Fruit fly (Drosophila melanogaster) whole organism, embryonic: ENCODE data around the gene dob.

Experiments
- Blimp-1 ChIP-seq: fragments of 200-800 bp; sonication (Bioruptor generic); optimal IDR thresholded peaks from 3 replicates; lab custom pipeline; 2018; ENCODE audit warnings: missing biosample characterization, missing genetic modification characterization, mild to moderate bottlenecking, moderate library complexity, missing genetic modification reagents
- CG1024 ChIP-seq: fragments of 200-800 bp; sonication (Bioruptor generic); IDR thresholded peaks from 2 replicates; pipeline ENCODE4 v1.3.6; 2022; ENCODE audit warnings: missing biosample characterization, missing genetic modification characterization
- CG10366 ChIP-seq: fragments of 200-800 bp; sonication (Bioruptor generic); IDR thresholded peaks from 2 replicates; pipeline ENCODE4 v1.3.6; 2022; ENCODE audit warnings: missing biosample characterization, missing genetic modification characterization
- CG10565 ChIP-seq: fragments of 200-800 bp; sonication (Bioruptor generic); optimal IDR thresholded peaks from 3 replicates; lab custom pipeline; 2016; ENCODE audit warnings: missing biosample characterization, mild to moderate bottlenecking, missing genetic modification characterization
- CG11093 ChIP-seq: fragments of 200-800 bp; sonication (Bioruptor generic); IDR thresholded peaks from 3 replicates; pipeline ENCODE4 v1.3.6; 2022; ENCODE audit warnings: missing biosample characterization, missing genetic modification characterization
- CG11560 ChIP-seq: fragments of 200-800 bp; sonication (Bioruptor generic); IDR thresholded peaks from 3 replicates; pipeline ENCODE4 v1.3.6; 2022; ENCODE audit warnings: missing biosample characterization, missing genetic modification characterization
- CG11723 ChIP-seq: fragments of 200-800 bp; sonication (Bioruptor generic); optimal IDR thresholded peaks from 2 replicates; lab custom pipeline; 2017; ENCODE audit warnings: missing biosample characterization, mild to moderate bottlenecking, missing genetic modification characterization
- CG12769 ChIP-seq: fragments of 200-800 bp; sonication (Bioruptor generic); optimal IDR thresholded peaks from 2 replicates; lab custom pipeline; 2019; ENCODE audit warnings: missing biosample characterization, mild to moderate bottlenecking, missing genetic modification characterization, moderate library complexity
- CG14050 ChIP-seq: fragments of 200-800 bp; sonication (Bioruptor generic); IDR thresholded peaks from 3 replicates; pipeline ENCODE4 v1.3.6; 2022; ENCODE audit warnings: missing biosample characterization, missing genetic modification characterization
- CG16863 ChIP-seq: fragments of 200-800 bp; sonication (Bioruptor generic); optimal IDR thresholded peaks from 3 replicates; lab custom pipeline; 2016; ENCODE audit warnings: missing biosample characterization, missing genetic modification characterization
- CG17912 ChIP-seq: fragments of 200-800 bp; sonication (Bioruptor generic); optimal IDR thresholded peaks from 2 replicates; lab custom pipeline; 2018; ENCODE audit warnings: missing biosample characterization, mild to moderate bottlenecking, missing genetic modification characterization
- CG18262 ChIP-seq: fragments of 200-800 bp; optimal IDR thresholded peaks from 3 replicates; lab custom pipeline; 2019; ENCODE audit warnings: missing biosample characterization, mild to moderate bottlenecking, missing genetic modification characterization, moderate library complexity
- CG30020 ChIP-seq: fragments of 200-800 bp; optimal IDR thresholded peaks from 2 replicates; lab custom pipeline; 2019; ENCODE audit warnings: missing biosample characterization, mild to moderate bottlenecking, missing genetic modification characterization, moderate library complexity
- CG30403 ChIP-seq: fragments of 200-800 bp; sonication (Bioruptor generic); optimal IDR thresholded peaks from 3 replicates; lab custom pipeline; 2016; ENCODE audit warnings: missing biosample characterization, missing genetic modification characterization
- CG31441 ChIP-seq: fragments of 200-800 bp; sonication (Bioruptor generic); IDR thresholded peaks from 2 replicates; pipeline ENCODE4 v1.3.6; 2022; ENCODE audit warnings: missing biosample characterization, missing genetic modification characterization
- CG4854 ChIP-seq: fragments of 200-800 bp; sonication (Bioruptor generic); optimal IDR thresholded peaks from 2 replicates; lab custom pipeline; 2016; ENCODE audit warnings: missing biosample characterization, missing genetic modification characterization, inconsistent platforms
- CG5953 ChIP-seq: fragments of 200-800 bp; sonication (Bioruptor generic); IDR thresholded peaks from 2 replicates; pipeline ENCODE4 v1.3.6; 2022; ENCODE audit warnings: missing biosample characterization, missing genetic modification characterization
- CG7745 ChIP-seq: fragments of 200-800 bp; sonication (Bioruptor generic); optimal IDR thresholded peaks from 2 replicates; lab custom pipeline; 2018; ENCODE audit warnings: missing biosample characterization, mild to moderate bottlenecking, missing genetic modification characterization, moderate library complexity
- CG8478 ChIP-seq: fragments of >200 bp; optimal IDR thresholded peaks from 2 replicates; lab custom pipeline; 2018
- CG8924 ChIP-seq: fragments of 200-800 bp; optimal IDR thresholded peaks from 3 replicates; lab custom pipeline; 2019; ENCODE audit warnings: missing biosample characterization, mild to moderate bottlenecking, missing genetic modification characterization, moderate library complexity
- CG9817 ChIP-seq: fragments of 200-800 bp; sonication (Bioruptor generic); optimal IDR thresholded peaks from 2 replicates; lab custom pipeline; 2018; ENCODE audit warnings: missing biosample characterization, mild to moderate bottlenecking, missing genetic modification characterization, moderate library complexity
- Dfd ChIP-seq, 2 experiments: fragments of >200 bp; optimal IDR thresholded peaks; 2 replicates each; lab custom pipeline; 2017; ENCODE audit warnings: missing biosample characterization in 2 of 2, missing genetic modification characterization in 2 of 2
- HLH3B ChIP-seq: fragments of 200-800 bp; sonication (Bioruptor generic); IDR thresholded peaks from 2 replicates; pipeline ENCODE4 v1.3.6; 2022; ENCODE audit warnings: missing biosample characterization, missing genetic modification characterization
- Hr3 ChIP-seq: fragments of 200-800 bp; sonication (Bioruptor generic); optimal IDR thresholded peaks from 3 replicates; lab custom pipeline; 2016; ENCODE audit warnings: missing biosample characterization, missing genetic modification characterization
- Hr51 ChIP-seq, 2 experiments: fragments of 200-800 bp; sonication (Bioruptor generic); optimal IDR thresholded peaks; 2 replicates in 1 of 2; 3 replicates in 1 of 2; lab custom pipeline; 2016 to 2018; ENCODE audit warnings: missing biosample characterization in 2 of 2, missing genetic modification characterization in 2 of 2, mild to moderate bottlenecking in 1 of 2, moderate library complexity in 1 of 2
- Hsf ChIP-seq: fragments of 200-800 bp; sonication (Bioruptor generic); optimal IDR thresholded peaks from 3 replicates; lab custom pipeline; 2016; ENCODE audit warnings: missing biosample characterization, missing genetic modification characterization
- Kr ChIP-seq: fragments of 200-800 bp; sonication (Bioruptor generic); optimal IDR thresholded peaks from 2 replicates; lab custom pipeline; 2017; ENCODE audit warnings: missing biosample characterization, mild to moderate bottlenecking, missing genetic modification characterization
- Lim3 ChIP-seq: fragments of 200-800 bp; sonication (Bioruptor generic); IDR thresholded peaks from 2 replicates; pipeline ENCODE4 v1.3.6; 2022; ENCODE audit warnings: missing biosample characterization, missing genetic modification characterization
- Lpt ChIP-seq: fragments of >200 bp; optimal IDR thresholded peaks from 2 replicates; lab custom pipeline; 2018; ENCODE audit warnings: missing biosample characterization, missing genetic modification characterization
- Med ChIP-seq: fragments of 200-800 bp; sonication (Bioruptor generic); peaks from one replicate; lab custom pipeline; 2016; ENCODE audit warnings: missing biosample characterization, missing genetic modification characterization, mild to moderate bottlenecking, inconsistent platforms, moderate library complexity
- Mes4 ChIP-seq: fragments of 200-800 bp; sonication (Bioruptor generic); optimal IDR thresholded peaks from 2 replicates; lab custom pipeline; 2016; ENCODE audit warnings: missing biosample characterization, missing genetic modification characterization
- NC2α ChIP-seq: fragments of 200-800 bp; sonication (Bioruptor generic); optimal IDR thresholded peaks from 2 replicates; lab custom pipeline; 2016; ENCODE audit warnings: missing biosample characterization, missing genetic modification characterization
- Pdp1 ChIP-seq, 2 experiments: fragments of 200-800 bp; sonication (Bioruptor generic); optimal IDR thresholded peaks; 3 replicates each; lab custom pipeline; 2016; ENCODE audit warnings: missing biosample characterization in 2 of 2, missing genetic modification characterization in 2 of 2, mild to moderate bottlenecking in 1 of 2, moderate library complexity in 1 of 2
- Ssrp ChIP-seq: fragments of 200-800 bp; sonication (Bioruptor generic); optimal IDR thresholded peaks from 2 replicates; lab custom pipeline; 2018; ENCODE audit warnings: missing biosample characterization, mild to moderate bottlenecking, missing genetic modification characterization, moderate library complexity
- ap ChIP-seq: fragments of 200-800 bp; sonication (Bioruptor generic); IDR thresholded peaks from 2 replicates; pipeline ENCODE4 v1.3.6; 2022; ENCODE audit warnings: missing biosample characterization, missing genetic modification characterization
- ato ChIP-seq: fragments of 200-800 bp; sonication (Bioruptor generic); IDR thresholded peaks from 2 replicates; pipeline ENCODE4 v1.3.6; 2022; ENCODE audit warnings: missing biosample characterization, missing genetic modification characterization; ENCODE audit not compliant: partially characterized antibody
- bowl ChIP-seq: fragments of 200-800 bp; sonication (Bioruptor generic); IDR thresholded peaks from 2 replicates; pipeline ENCODE4 v1.3.6; 2022; ENCODE audit warnings: missing biosample characterization, missing genetic modification characterization
- bsh ChIP-seq, 2 experiments: fragments of 200-800 bp; sonication (Bioruptor generic); optimal IDR thresholded peaks; 2 replicates each; lab custom pipeline; 2017 to 2018; ENCODE audit warnings: mild to moderate bottlenecking in 2 of 2, missing biosample characterization in 2 of 2, missing genetic modification characterization in 2 of 2, moderate library complexity in 1 of 2
- croc ChIP-seq: fragments of 200-800 bp; sonication (Bioruptor generic); conservative IDR thresholded peaks from 3 replicates; pipeline ENCODE4 v1.3.6; 2022; ENCODE audit warnings: missing biosample characterization, missing genetic modification characterization
- gt ChIP-seq: fragments of 200-800 bp; sonication (Bioruptor generic); IDR thresholded peaks from 2 replicates; pipeline ENCODE4 v1.3.6; 2022; ENCODE audit warnings: missing biosample characterization, missing genetic modification characterization
- jing ChIP-seq: fragments of 200-800 bp; sonication (Bioruptor generic); optimal IDR thresholded peaks from 2 replicates; lab custom pipeline; 2018; ENCODE audit warnings: missing biosample characterization, mild to moderate bottlenecking, missing genetic modification characterization
- luna ChIP-seq: fragments of 200-800 bp; sonication (Bioruptor generic); optimal IDR thresholded peaks from 2 replicates; lab custom pipeline; 2016; ENCODE audit warnings: missing biosample characterization, missing genetic modification characterization
- nau ChIP-seq: fragments of 200-800 bp; sonication (Bioruptor generic); optimal IDR thresholded peaks from 3 replicates; lab custom pipeline; 2017; ENCODE audit warnings: missing biosample characterization, mild to moderate bottlenecking, missing genetic modification characterization, missing genetic modification reagents
- oc ChIP-seq: fragments of 200-800 bp; sonication (Bioruptor generic); optimal IDR thresholded peaks from 2 replicates; lab custom pipeline; 2018; ENCODE audit warnings: missing biosample characterization, mild to moderate bottlenecking, missing genetic modification characterization, moderate library complexity
- pan ChIP-seq, 4 experiments: fragments of >200 bp in 3 of 4; fragments of 200-800 bp in 1 of 4; sonication (Bioruptor generic) in 1 of 4; optimal IDR thresholded peaks in 3 of 4; IDR thresholded peaks in 1 of 4; 2 replicates each; pipeline versions ENCODE4 v1.3.6 to Lab custom; 2017 to 2022; ENCODE audit warnings: missing biosample characterization in 2 of 4, missing genetic modification characterization in 2 of 4, mixed read lengths in 1 of 4
- repo ChIP-seq: fragments of 200-800 bp; sonication (Bioruptor generic); optimal IDR thresholded peaks from 2 replicates; lab custom pipeline; 2016; ENCODE audit warnings: missing biosample characterization, missing genetic modification characterization
- sr ChIP-seq: fragments of 200-800 bp; sonication (Bioruptor generic); IDR thresholded peaks from 3 replicates; pipeline ENCODE4 v1.3.6; 2022; ENCODE audit warnings: missing biosample characterization, missing genetic modification characterization
- ttk ChIP-seq: fragments of 200-800 bp; sonication (Bioruptor generic); IDR thresholded peaks from 2 replicates; pipeline ENCODE4 v2.1.2; 2022; ENCODE audit warnings: missing biosample characterization, missing genetic modification characterization
- vvl ChIP-seq: fragments of 200-800 bp; sonication (Bioruptor generic); IDR thresholded peaks from 2 replicates; pipeline ENCODE4 v1.3.6; 2022; ENCODE audit warnings: missing biosample characterization, missing genetic modification characterization
- wor ChIP-seq: fragments of 200-800 bp; sonication (Bioruptor generic); IDR thresholded peaks from 2 replicates; pipeline ENCODE4 v1.3.6; 2022; ENCODE audit warnings: missing biosample characterization, missing genetic modification characterization
- zf30C ChIP-seq: fragments of 200-800 bp; sonication (Bioruptor generic); optimal IDR thresholded peaks from 3 replicates; lab custom pipeline; 2018; ENCODE audit warnings: missing biosample characterization, mild to moderate bottlenecking, missing genetic modification characterization

Gene dob

DNA sequence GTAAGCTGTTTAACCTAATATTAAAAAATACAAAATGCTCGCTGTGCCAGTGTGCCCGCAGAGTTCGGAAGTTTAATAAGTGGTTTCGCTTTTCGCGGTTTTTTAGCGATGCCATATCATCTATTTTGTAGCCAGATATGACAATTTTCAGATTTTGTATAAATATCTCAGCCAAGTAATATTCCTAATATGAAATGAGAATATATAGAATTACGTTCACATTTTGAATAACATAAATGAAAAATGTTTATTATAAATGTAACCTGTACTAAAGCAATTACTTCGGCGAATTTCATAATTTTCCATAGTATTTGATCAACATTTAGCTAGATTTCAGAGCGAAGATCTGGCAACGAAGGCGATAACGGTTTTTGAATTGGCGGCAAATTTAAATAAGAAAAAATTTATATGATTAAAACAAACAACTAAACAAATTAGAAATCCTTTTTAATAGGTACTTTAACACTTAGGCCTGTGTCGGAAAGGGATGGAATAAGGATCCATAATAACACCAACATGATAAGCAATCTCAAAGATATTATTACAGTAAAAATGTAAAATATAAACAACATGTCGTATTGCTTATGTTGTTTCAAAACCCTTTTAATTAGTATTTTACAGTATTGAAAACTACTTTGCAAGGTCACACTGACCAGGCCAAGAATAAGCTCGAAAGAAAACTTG lies at the start of gene dob, which contains the start of gene opm (continued):
- no peak for TF ChIP-seq CG14050 (GFP tag; lab: Robert Waterston, UW)
- TF ChIP-seq CG8478 (lab: Kevin White, UChicago): no peak
- TF ChIP-seq ap (GFP tag; lab: Robert Waterston, UW): no peak
- TF ChIP-seq Hr3 (GFP tag; lab: Kevin White, UChicago): peak; percentile 9
- TF ChIP-seq wor: no peak
- TF ChIP-seq Lim3 (GFP tag; lab: Robert Waterston, UW): no peak
- peak; percentile 52 for TF ChIP-seq Blimp-1 (GFP tag; lab: Kevin White, UChicago)
- no peak for TF ChIP-seq NC2α (GFP tag; lab: Kevin White, UChicago)
- TF ChIP-seq CG30020: peak; percentile 48
- TF ChIP-seq CG4854 (GFP tag; lab: Kevin White, UChicago): no peak
- no peak for TF ChIP-seq CG10366 (GFP tag; lab: Robert Waterston, UW)
- TF ChIP-seq CG31441: peak; percentile 35; the same call in 1 of the 2 replicates
- no peak for TF ChIP-seq Mes4
- TF ChIP-seq gt (GFP tag; lab: Robert Waterston, UW): no peak
- TF ChIP-seq oc (tag; lab: Kevin White, UChicago): no peak
- no peak for TF ChIP-seq Lpt
- TF ChIP-seq HLH3B (GFP tag; lab: Robert Waterston, UW): no peak
- no peak for TF ChIP-seq CG7745
- TF ChIP-seq CG16863 (GFP tag; lab: Kevin White, UChicago): no peak
- TF ChIP-seq sr (GFP tag; lab: Robert Waterston, UW): no peak
- TF ChIP-seq zf30C (GFP tag; lab: Kevin White, UChicago): no peak
- TF ChIP-seq croc (GFP tag; lab: Robert Waterston, UW): no peak
- no peak for TF ChIP-seq Pdp1 (GFP tag; optimal IDR thresholded peaks at IDR 0.05; lab: Kevin White, UChicago)
- peak; percentile 71 for TF ChIP-seq Med (GFP tag; lab: Kevin White, UChicago)
- TF ChIP-seq luna (GFP tag; lab: Kevin White, UChicago): no peak
- TF ChIP-seq ttk (GFP tag; lab: Robert Waterston, UW): no peak
- TF ChIP-seq CG17912 (GFP tag; lab: Kevin White, UChicago): no peak
- TF ChIP-seq CG1024: no peak
- peak; percentile 12 for TF ChIP-seq CG8924 (tag; lab: Kevin White, UChicago)
- TF ChIP-seq CG12769 (tag; lab: Kevin White, UChicago): no peak
- peak; percentile 37 for TF ChIP-seq CG18262 (tag; lab: Kevin White, UChicago)
- TF ChIP-seq CG5953: no peak
- no peak for TF ChIP-seq Kr
- no peak for TF ChIP-seq ato
- TF ChIP-seq CG11723 (GFP tag; lab: Kevin White, UChicago): no peak
- no peak for TF ChIP-seq jing (GFP tag; lab: Kevin White, UChicago)
- no peak for TF ChIP-seq pan (optimal IDR thresholded peaks at IDR 0.05; lab: Kevin White, UChicago)
- no peak for TF ChIP-seq pan (GFP tag; optimal IDR thresholded peaks at IDR 0.05 in 1 of 2, IDR thresholded peaks at IDR 0.05 in 1 of 2)
- no peak for TF ChIP-seq vvl (GFP tag; lab: Robert Waterston, UW)
- TF ChIP-seq CG30403 (GFP tag; lab: Kevin White, UChicago): peak; percentile 46
- TF ChIP-seq CG11093 (GFP tag; lab: Robert Waterston, UW): no peak
- TF ChIP-seq Dfd (GFP tag; optimal IDR thresholded peaks at IDR 0.05; lab: Kevin White, UChicago): no peak
- TF ChIP-seq repo: no peak
- TF ChIP-seq Ssrp (tag; lab: Kevin White, UChicago): peak; percentile 27
- peak in 1 of 2 experiments; percentile 2 for TF ChIP-seq bsh (GFP tag; optimal IDR thresholded peaks at IDR 0.05; lab: Kevin White, UChicago)
- peak; percentile 5 for TF ChIP-seq Hsf
- no peak for TF ChIP-seq CG10565 (GFP tag; lab: Kevin White, UChicago)
- no peak for TF ChIP-seq Hr51 (GFP tag; optimal IDR thresholded peaks at IDR 0.05; lab: Kevin White, UChicago)
- no peak for TF ChIP-seq bowl (GFP tag; lab: Robert Waterston, UW)
- TF ChIP-seq CG11560 (tag; lab: Robert Waterston, UW): no peak
- TF ChIP-seq CG9817 (tag; lab: Kevin White, UChicago): peak; percentile 21
- no peak for TF ChIP-seq nau
